Worm (Caenorhabditis elegans) whole organism, L4/young adult: ENCODE results near the gene C05C12.5.

ENCODE experiments used
- W03F9.2 ChIP-seq: fragments of 150-350 bp; optimal IDR thresholded peaks from 2 replicates; lab custom pipeline; 2014; ENCODE audit warnings: missing biosample characterization, missing genetic modification characterization
- him-1 ChIP-seq: sonication (generic microtip); optimal IDR thresholded peaks from 2 replicates; lab custom pipeline; 2016; ENCODE audit warnings: missing genotype, missing genetic modification reagents, missing genetic modification characterization, missing compliant biosample characterization

ce11 chrIV:11273151-11273550 is 12.2 kb upstream of the C05C12.5 start, which contains the start of gene gtl-2:
- TF ChIP-seq him-1 (tag; lab: Kevin White, UChicago) (no peak), W03F9.2 (tag; lab: Kevin White, UChicago) (no peak)
